Worm (Caenorhabditis elegans) whole organism, mixed stage, embryonic: ENCODE data around the gene srh-245.

Experiments used
- M03D4.4 ChIP-seq: sonication (generic microtip); optimal IDR thresholded peaks from 2 replicates; lab custom pipeline; 2017; ENCODE audit warnings: mild to moderate bottlenecking, missing genetic modification characterization, missing compliant biosample characterization
- bed-3 ChIP-seq: fragments of 200-800 bp; sonication (Bioruptor generic); optimal IDR thresholded peaks from 3 replicates; lab custom pipeline; 2018; ENCODE audit warnings: mild to moderate bottlenecking, missing genetic modification characterization, moderate library complexity, missing compliant biosample characterization
- blmp-1 ChIP-seq: fragments of 150-350 bp; optimal IDR thresholded peaks from 2 replicates; lab custom pipeline; 2014; ENCODE audit warnings: missing biosample characterization, missing genetic modification characterization
- ceh-39 ChIP-seq: fragments of 150-350 bp; optimal IDR thresholded peaks from 2 replicates; lab custom pipeline; 2014; ENCODE audit warnings: missing biosample characterization, missing genetic modification characterization
- ceh-43 ChIP-seq: fragments of 200-800 bp; sonication (Bioruptor generic); optimal IDR thresholded peaks from 2 replicates; lab custom pipeline; 2018; ENCODE audit warnings: mild to moderate bottlenecking, missing genetic modification characterization, moderate library complexity, missing compliant biosample characterization
- ceh-83 ChIP-seq: fragments of 200-800 bp; sonication (Bioruptor generic); optimal IDR thresholded peaks from 2 replicates; lab custom pipeline; 2018; ENCODE audit warnings: mild to moderate bottlenecking, missing genetic modification characterization, missing compliant biosample characterization
- ces-1 ChIP-seq: fragments of 150-350 bp; optimal IDR thresholded peaks from 2 replicates; lab custom pipeline; 2014; ENCODE audit warnings: missing biosample characterization, missing genetic modification reagents, missing genetic modification characterization
- cnd-1 ChIP-seq: fragments of 200-800 bp; sonication (Bioruptor generic); optimal IDR thresholded peaks from 2 replicates; lab custom pipeline; 2018; ENCODE audit warnings: mild to moderate bottlenecking, missing genetic modification characterization, missing compliant biosample characterization
- drap-1 ChIP-seq: fragments of 200-800 bp; sonication (Bioruptor generic); optimal IDR thresholded peaks from 3 replicates; lab custom pipeline; 2018; ENCODE audit warnings: mild to moderate bottlenecking, missing genetic modification characterization, missing compliant biosample characterization
- elt-1 ChIP-seq: sonication (generic microtip); optimal IDR thresholded peaks from 2 replicates; lab custom pipeline; 2017; ENCODE audit warnings: missing genetic modification characterization, mild to moderate bottlenecking, missing compliant biosample characterization, antibody characterized with exemption, moderate library complexity, borderline replicate concordance; ENCODE audit not compliant: insufficient read depth
- elt-3 ChIP-seq: fragments of 150-350 bp; optimal IDR thresholded peaks from 2 replicates; lab custom pipeline; 2014; ENCODE audit warnings: missing biosample characterization, missing genetic modification characterization
- flh-1 ChIP-seq: fragments of 200-800 bp; sonication (Bioruptor generic); optimal IDR thresholded peaks from 2 replicates; lab custom pipeline; 2018; ENCODE audit warnings: mild to moderate bottlenecking, missing genetic modification characterization, moderate library complexity, missing compliant biosample characterization
- ham-2 ChIP-seq: fragments of 200-800 bp; sonication (Bioruptor generic); optimal IDR thresholded peaks from 2 replicates; lab custom pipeline; 2018; ENCODE audit warnings: mild to moderate bottlenecking, missing genetic modification characterization, missing compliant biosample characterization
- hlh-1 ChIP-seq: fragments of 150-350 bp; optimal IDR thresholded peaks from 2 replicates; lab custom pipeline; 2014; ENCODE audit warnings: missing biosample characterization, missing genetic modification reagents, missing genetic modification characterization
- lin-13 ChIP-seq: fragments of 150-350 bp; optimal IDR thresholded peaks from 2 replicates; lab custom pipeline; 2014; ENCODE audit warnings: missing biosample characterization, missing genetic modification characterization
- lin-32 ChIP-seq: fragments of 200-800 bp; sonication (Bioruptor generic); optimal IDR thresholded peaks from 2 replicates; lab custom pipeline; 2018; ENCODE audit warnings: mild to moderate bottlenecking, missing genetic modification characterization, missing compliant biosample characterization
- lsy-2 ChIP-seq: fragments of 150-350 bp; optimal IDR thresholded peaks from 2 replicates; lab custom pipeline; 2014; ENCODE audit warnings: missing biosample characterization, missing genetic modification characterization
- mab-5 ChIP-seq: fragments of 150-350 bp; optimal IDR thresholded peaks from 2 replicates; lab custom pipeline; 2014; ENCODE audit warnings: missing biosample characterization, missing genetic modification characterization
- mep-1 ChIP-seq: fragments of 150-350 bp; optimal IDR thresholded peaks from 2 replicates; lab custom pipeline; 2017; ENCODE audit warnings: missing biosample characterization, missing genetic modification reagents, missing genetic modification characterization, inconsistent platforms
- mls-2 ChIP-seq: sonication (generic microtip); optimal IDR thresholded peaks from 2 replicates; lab custom pipeline; 2016; ENCODE audit warnings: mild to moderate bottlenecking, missing genetic modification characterization, moderate library complexity, missing compliant biosample characterization
- nhr-12 ChIP-seq: fragments of 150-350 bp; optimal IDR thresholded peaks from 2 replicates; lab custom pipeline; 2014; ENCODE audit warnings: missing biosample characterization, missing genetic modification characterization
- nhr-2 ChIP-seq: fragments of 150-350 bp; optimal IDR thresholded peaks from 2 replicates; lab custom pipeline; 2014; ENCODE audit warnings: missing biosample characterization, missing genetic modification characterization
- nhr-28 ChIP-seq: fragments of 150-350 bp; optimal IDR thresholded peaks from 2 replicates; lab custom pipeline; 2014; ENCODE audit warnings: missing biosample characterization, missing genetic modification characterization
- nhr-76 ChIP-seq: sonication (generic microtip); optimal IDR thresholded peaks from 2 replicates; lab custom pipeline; 2017; ENCODE audit warnings: missing biosample characterization, missing genetic modification characterization
- pha-4 ChIP-seq: fragments of 150-350 bp; optimal IDR thresholded peaks from 2 replicates; lab custom pipeline; 2018; ENCODE audit warnings: missing biosample characterization, missing genetic modification reagents, missing genetic modification characterization
- sem-2 ChIP-seq: fragments of 200-800 bp; sonication (Bioruptor generic); optimal IDR thresholded peaks from 2 replicates; lab custom pipeline; 2018; ENCODE audit warnings: mild to moderate bottlenecking, missing genetic modification characterization, missing compliant biosample characterization
- snpc-4 ChIP-seq: fragments of 150-350 bp; optimal IDR thresholded peaks from 2 replicates; lab custom pipeline; 2014; ENCODE audit warnings: missing biosample characterization, missing genetic modification characterization
- sptf-1 ChIP-seq: sonication (generic microtip); optimal IDR thresholded peaks from 2 replicates; lab custom pipeline; 2017; ENCODE audit warnings: mild to moderate bottlenecking, missing genetic modification characterization, moderate library complexity, missing compliant biosample characterization
- tbx-8 ChIP-seq: fragments of 200-800 bp; sonication (Bioruptor generic); optimal IDR thresholded peaks from 2 replicates; lab custom pipeline; 2018; ENCODE audit warnings: mild to moderate bottlenecking, missing genetic modification characterization, moderate library complexity, missing compliant biosample characterization
- unc-120 ChIP-seq: sonication (generic microtip); optimal IDR thresholded peaks from 2 replicates; lab custom pipeline; 2017; ENCODE audit warnings: missing genetic modification characterization, missing compliant biosample characterization; ENCODE audit not compliant: poor library complexity, severe bottlenecking
- unc-62 ChIP-seq: fragments of 150-350 bp; optimal IDR thresholded peaks from 2 replicates; lab custom pipeline; 2014; ENCODE audit warnings: missing biosample characterization, missing genetic modification reagents, missing genetic modification characterization
- zip-8 ChIP-seq: fragments of 150-350 bp; optimal IDR thresholded peaks from 2 replicates; lab custom pipeline; 2014; ENCODE audit warnings: missing biosample characterization, missing genetic modification characterization
- ztf-11 ChIP-seq: fragments of 150-350 bp; optimal IDR thresholded peaks from 2 replicates; lab custom pipeline; 2014; ENCODE audit warnings: missing biosample characterization, missing genetic modification characterization

srh-245 gene

ce11 chrV:624922-625321 lies 30.8 kb downstream of the srh-245 start, which contains the start of gene srt-17:
Gene srt-17, minus strand, starts transcription at chrV:625022.
- no peak for TF ChIP-seq hlh-1
- TF ChIP-seq ztf-11 (tag; lab: Kevin White, UChicago) = no peak
- no peak for TF ChIP-seq unc-62 (GFP tag; lab: Kevin White, UChicago)
- no peak for TF ChIP-seq drap-1
- TF ChIP-seq pha-4 (tag; lab: Kevin White, UChicago) = no peak
- TF ChIP-seq nhr-28 (tag; lab: Kevin White, UChicago) = no peak
- TF ChIP-seq snpc-4 (tag; lab: Kevin White, UChicago) = no peak
- TF ChIP-seq tbx-8 = no peak
- TF ChIP-seq mep-1 = no peak
- TF ChIP-seq lsy-2 = no peak
- no peak for TF ChIP-seq sem-2 (GFP tag; lab: Kevin White, UChicago)
- no peak for TF ChIP-seq mab-5 (tag; lab: Kevin White, UChicago)
- no peak for TF ChIP-seq nhr-76 (tag; lab: Kevin White, UChicago)
- TF ChIP-seq M03D4.4 (tag; lab: Kevin White, UChicago) = no peak
- no peak for TF ChIP-seq bed-3 (GFP tag; lab: Kevin White, UChicago)
- TF ChIP-seq zip-8 (tag; lab: Kevin White, UChicago) = no peak
- no peak for TF ChIP-seq cnd-1 (tag; lab: Kevin White, UChicago)
- TF ChIP-seq, all 35 proteins: peak for 0

- TF ChIP-seq ham-2 (GFP tag; lab: Kevin White, UChicago) = no peak
- no peak for TF ChIP-seq elt-3 (tag; lab: Kevin White, UChicago)
- TF ChIP-seq cnd-1 (tag; lab: Kevin White, UChicago) = no peak
- TF ChIP-seq lsy-2 = no peak
- TF ChIP-seq lin-13 (tag; lab: Kevin White, UChicago) = no peak
- no peak for TF ChIP-seq ceh-39 (tag; lab: Kevin White, UChicago)
- TF ChIP-seq elt-1 (tag; lab: Kevin White, UChicago) = no peak
- no peak for TF ChIP-seq unc-62 (GFP tag; lab: Kevin White, UChicago)
- TF ChIP-seq, all 35 proteins: peak for 0
Observed at ce11 chrV:622902-623301, 32.8 kb downstream of the srh-245 start, which contains the start of gene F48G7.5. Gene F48G7.5, minus strand, starts transcription at chrV:622935.

- TF ChIP-seq elt-1 (tag; lab: Kevin White, UChicago) (no peak), ceh-83 (GFP tag; lab: Kevin White, UChicago) (no peak), ces-1 (GFP tag; lab: Kevin White, UChicago) (no peak), ham-2 (GFP tag; lab: Kevin White, UChicago) (no peak), flh-1 (no peak), lin-32 (GFP tag; lab: Kevin White, UChicago) (no peak), bed-3 (GFP tag; lab: Kevin White, UChicago) (no peak), nhr-2 (tag; lab: Kevin White, UChicago) (no peak), mab-5 (tag; lab: Kevin White, UChicago) (no peak), nhr-76 (tag; lab: Kevin White, UChicago) (no peak), snpc-4 (tag; lab: Kevin White, UChicago) (no peak), sptf-1 (no peak), nhr-28 (tag; lab: Kevin White, UChicago) (no peak), tbx-8 (no peak), cnd-1 (tag; lab: Kevin White, UChicago) (no peak), blmp-1 (no peak), ztf-11 (tag; lab: Kevin White, UChicago) (no peak), unc-120 (tag; lab: Kevin White, UChicago) (no peak), zip-8 (tag; lab: Kevin White, UChicago) (no peak), pha-4 (tag; lab: Kevin White, UChicago) (no peak)
Observed at ce11 chrV:620987-621386, 34.7 kb downstream of the srh-245 start.

- TF ChIP-seq unc-62 (GFP tag; lab: Kevin White, UChicago) = peak; percentile 86
- TF ChIP-seq hlh-1 = no peak
- TF ChIP-seq, all 35 proteins: peak for 1
Observed at ce11 chrV:619054-619453, 36.7 kb downstream of the srh-245 start, which contains the start of gene F48G7.4. Gene F48G7.4, plus strand, starts transcription at chrV:619453.

- TF ChIP-seq mep-1 (no peak), flh-1 (no peak), elt-1 (tag; lab: Kevin White, UChicago) (no peak), nhr-12 (no peak), ceh-43 (GFP tag; lab: Kevin White, UChicago) (no peak), mls-2 (tag; lab: Kevin White, UChicago) (no peak), lsy-2 (no peak), snpc-4 (tag; lab: Kevin White, UChicago) (no peak), tbx-8 (no peak), zip-8 (tag; lab: Kevin White, UChicago) (no peak)
Observed at ce11 chrV:617917-618316, 37.8 kb downstream of the srh-245 start.
